Worm (Caenorhabditis elegans): ENCODE results near the gene fbxa-142.

ce11 chrV:16094284-16094683 lies 36.9 kb downstream of the fbxa-142 start, which contains the start of gene F22B8.7:
- TF ChIP-seq nhr-28 (tag; optimal IDR thresholded peaks at IDR 0.05) (no peak), unc-39 (tag; optimal IDR thresholded peaks at IDR 0.05) (no peak), aly-2 (tag; optimal IDR thresholded peaks at IDR 0.05) (no peak), ama-1 (optimal IDR thresholded peaks at IDR 0.05) (no peak), pha-4 (GFP tag; IDR thresholded peaks at IDR 0.05) (no peak), pha-4 (tag; optimal IDR thresholded peaks at IDR 0.05) (no peak), unc-130 (GFP tag; optimal IDR thresholded peaks at IDR 0.05) (no peak), ztf-7 (tag; optimal IDR thresholded peaks at IDR 0.05) (no peak), duxl-1 (tag; optimal IDR thresholded peaks at IDR 0.05; ENCODE audit: poor library complexity) (no peak), tra-1 (GFP tag; IDR thresholded peaks at IDR 0.05) (no peak)
